Worm (Caenorhabditis elegans) whole organism, early embryonic: ENCODE data around the gene C25E10.13.

ENCODE experiments used
- B0310.2 ChIP-seq: sonication (generic microtip); optimal IDR thresholded peaks from 2 replicates; lab custom pipeline; 2016; ENCODE audit warnings: mild to moderate bottlenecking, missing genetic modification characterization, missing compliant biosample characterization
- F13C5.2 ChIP-seq: sonication (generic microtip); optimal IDR thresholded peaks from 2 replicates; lab custom pipeline; 2017; ENCODE audit warnings: mild to moderate bottlenecking, missing genetic modification characterization, inconsistent platforms, missing compliant biosample characterization
- aly-1 ChIP-seq: sonication (generic microtip); optimal IDR thresholded peaks from 2 replicates; lab custom pipeline; 2016; ENCODE audit warnings: missing genetic modification characterization, missing compliant biosample characterization
- ama-1 ChIP-seq: fragments of 150-350 bp; optimal IDR thresholded peaks from 2 replicates; lab custom pipeline; 2014
- ceh-36 ChIP-seq: sonication (generic microtip); optimal IDR thresholded peaks from 2 replicates; lab custom pipeline; 2016; ENCODE audit warnings: missing genetic modification characterization, inconsistent platforms, missing compliant biosample characterization
- flt-1 ChIP-seq: fragments of 200-800 bp; sonication (Bioruptor generic); IDR thresholded peaks from 2 replicates; pipeline ENCODE4 v1.3.6; 2022; ENCODE audit warnings: missing genetic modification characterization, missing compliant biosample characterization
- hmbx-1 ChIP-seq: sonication (generic microtip); optimal IDR thresholded peaks from 2 replicates; lab custom pipeline; 2016; ENCODE audit warnings: mild to moderate bottlenecking, missing genetic modification characterization, missing compliant biosample characterization
- pes-1 ChIP-seq: fragments of 200-800 bp; sonication (Bioruptor generic); IDR thresholded peaks from 2 replicates; pipeline ENCODE4 v1.3.6; 2022; ENCODE audit warnings: missing genetic modification reagents, missing genetic modification characterization, missing compliant biosample characterization
- tbx-11 ChIP-seq: fragments of 200-800 bp; sonication (Bioruptor generic); IDR thresholded peaks from 2 replicates; pipeline ENCODE4 v1.3.6; 2022; ENCODE audit warnings: missing genetic modification characterization, missing compliant biosample characterization
- tra-4 ChIP-seq: sonication (generic microtip); optimal IDR thresholded peaks from 2 replicates; lab custom pipeline; 2017; ENCODE audit warnings: missing genetic modification characterization, missing compliant biosample characterization

DNA sequence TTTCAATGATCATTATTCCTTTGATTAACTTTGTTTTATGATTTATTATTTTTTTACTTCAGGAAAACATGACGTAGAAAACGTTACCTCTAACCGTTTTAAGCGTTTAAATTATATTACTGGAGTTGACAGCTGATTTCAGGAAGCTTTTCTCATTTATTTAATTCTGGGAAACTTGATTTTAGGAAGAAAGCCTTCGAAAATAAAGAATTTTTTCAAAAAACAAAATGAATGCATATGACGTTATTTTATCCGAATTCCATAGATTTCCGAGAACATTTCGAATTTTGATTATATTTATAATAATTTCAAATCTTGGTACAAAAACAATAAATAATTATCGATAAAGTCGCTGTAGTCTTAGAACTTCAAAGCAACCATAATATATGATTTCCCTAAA lies 10.3 kb upstream of the C25E10.13 start:
- TF ChIP-seq tra-4, result no peak
- TF ChIP-seq F13C5.2 (tag; lab: Kevin White, UChicago), result no peak
- no peak for TF ChIP-seq flt-1 (GFP tag; lab: Robert Waterston, UW)
- no peak for TF ChIP-seq tbx-11 (GFP tag; lab: Robert Waterston, UW)
- TF ChIP-seq ama-1, result no peak
- TF ChIP-seq aly-1 (tag; lab: Kevin White, UChicago), result no peak
- no peak for TF ChIP-seq B0310.2
- TF ChIP-seq ceh-36 (tag; lab: Kevin White, UChicago), result no peak
- TF ChIP-seq hmbx-1 (tag; lab: Kevin White, UChicago), result no peak
- TF ChIP-seq pes-1 (GFP tag; lab: Robert Waterston, UW), result no peak
